Worm (Caenorhabditis elegans) whole organism, young adult: ENCODE data around the gene pgl-2.

Experiments used
- ama-1 ChIP-seq, 3 experiments: fragments of 150-350 bp in 1 of 3; sonication (generic microtip) in 2 of 3; optimal IDR thresholded peaks; 2 replicates each; lab custom pipeline; 2014 to 2018; ENCODE audit warnings: missing biosample characterization in 2 of 3, missing genetic modification characterization in 2 of 3, missing genetic modification reagents in 2 of 3
- fkh-3 ChIP-seq: sonication (generic microtip); optimal IDR thresholded peaks from 2 replicates; lab custom pipeline; 2016; ENCODE audit warnings: mild to moderate bottlenecking, missing genetic modification characterization, missing compliant biosample characterization

- TF ChIP-seq ama-1 (optimal IDR thresholded peaks at IDR 0.05; lab: Kevin White, UChicago) (no peak), ama-1 (GFP tag; optimal IDR thresholded peaks at IDR 0.05; lab: Kevin White, UChicago) (no peak), fkh-3 (tag; lab: Kevin White, UChicago) (no peak)
Observed at ce11 chrIII:8636803-8637202, 38.4 kb downstream of the pgl-2 start.
